Fruit fly (Drosophila melanogaster): ENCODE results near the gene CG15535.

dm6 chr3R:30465775-30466494 is 42.2 kb upstream of the CG15535 start, which contains the start of gene PH4alphaEFB:
- no peak for TF ChIP-seq Sox102F (GFP tag; optimal IDR thresholded peaks at IDR 0.05)
- no peak for TF ChIP-seq CG8632 (GFP tag; optimal IDR thresholded peaks at IDR 0.05)
- TF ChIP-seq Eip93F (GFP tag; optimal IDR thresholded peaks at IDR 0.05) = no peak
- no peak for TF ChIP-seq topi (GFP tag; optimal IDR thresholded peaks at IDR 0.05)
- no peak for TF ChIP-seq CG8119 (GFP tag; IDR thresholded peaks at IDR 0.05)
- TF ChIP-seq Sox14 (GFP tag; optimal IDR thresholded peaks at IDR 0.05) = peak; percentile 37
- no peak for TF ChIP-seq Hr38 (GFP tag; optimal IDR thresholded peaks at IDR 0.05)
